Worm (Caenorhabditis elegans) whole organism, L4 larva: ENCODE data around the gene C50E3.11.

Source experiments
- Y105C5A.15 ChIP-seq: fragments of 200-800 bp; sonication (Bioruptor generic); IDR thresholded peaks from 2 replicates; pipeline ENCODE4 v1.3.6; 2022; ENCODE audit warnings: missing genetic modification characterization, missing compliant biosample characterization
- daf-12 ChIP-seq: fragments of 150-350 bp; optimal IDR thresholded peaks from 2 replicates; lab custom pipeline; 2014; ENCODE audit warnings: missing biosample characterization, missing genetic modification reagents, missing genetic modification characterization
- daf-19 ChIP-seq: fragments of 200-800 bp; sonication (Bioruptor generic); conservative IDR thresholded peaks from 2 replicates; pipeline ENCODE4 v1.3.6; 2022; ENCODE audit warnings: missing genetic modification characterization, missing compliant biosample characterization
- egl-27 ChIP-seq: sonication (generic microtip); optimal IDR thresholded peaks from 3 replicates; lab custom pipeline; 2017; ENCODE audit warnings: missing biosample characterization, missing genetic modification reagents, missing genetic modification characterization
- lin-13 ChIP-seq: fragments of 150-350 bp; optimal IDR thresholded peaks from 2 replicates; lab custom pipeline; 2014; ENCODE audit warnings: missing biosample characterization, missing genetic modification reagents, missing genetic modification characterization
- lir-3 ChIP-seq: sonication (generic microtip); optimal IDR thresholded peaks from 2 replicates; lab custom pipeline; 2016; ENCODE audit warnings: mild to moderate bottlenecking, missing genetic modification characterization, missing compliant biosample characterization
- lsy-2 ChIP-seq, 2 experiments: fragments of 150-350 bp in 1 of 2; sonication (generic microtip) in 1 of 2; optimal IDR thresholded peaks; 2 replicates each; lab custom pipeline; 2014 to 2017; ENCODE audit warnings: missing biosample characterization in 2 of 2, missing genetic modification characterization in 2 of 2
- nhr-6 ChIP-seq: fragments of 150-350 bp; optimal IDR thresholded peaks from 2 replicates; lab custom pipeline; 2014; ENCODE audit warnings: missing biosample characterization, missing genetic modification characterization
- pha-4 ChIP-seq, 2 experiments: fragments of 150-350 bp in 1 of 2; fragments of 200-800 bp in 1 of 2; sonication (Bioruptor generic) in 1 of 2; IDR thresholded peaks in 1 of 2; optimal IDR thresholded peaks in 1 of 2; 2 replicates each; pipeline versions ENCODE4 v1.3.6 to Lab custom; 2014 to 2022; ENCODE audit warnings: missing genetic modification characterization in 2 of 2, missing genetic modification reagents in 2 of 2, missing biosample characterization in 1 of 2, missing compliant biosample characterization in 1 of 2
- saeg-2 ChIP-seq: fragments of 200-800 bp; sonication (Bioruptor generic); IDR thresholded peaks from 2 replicates; pipeline ENCODE4 v1.3.6; 2022; ENCODE audit warnings: missing genetic modification reagents, missing genetic modification characterization, missing compliant biosample characterization
- snpc-4 ChIP-seq: fragments of 150-350 bp; optimal IDR thresholded peaks from 2 replicates; lab custom pipeline; 2014; ENCODE audit warnings: missing biosample characterization, missing genetic modification characterization
- ztf-11 ChIP-seq: fragments of 150-350 bp; optimal IDR thresholded peaks from 2 replicates; lab custom pipeline; 2014; ENCODE audit warnings: missing biosample characterization, missing genetic modification characterization

DNA sequence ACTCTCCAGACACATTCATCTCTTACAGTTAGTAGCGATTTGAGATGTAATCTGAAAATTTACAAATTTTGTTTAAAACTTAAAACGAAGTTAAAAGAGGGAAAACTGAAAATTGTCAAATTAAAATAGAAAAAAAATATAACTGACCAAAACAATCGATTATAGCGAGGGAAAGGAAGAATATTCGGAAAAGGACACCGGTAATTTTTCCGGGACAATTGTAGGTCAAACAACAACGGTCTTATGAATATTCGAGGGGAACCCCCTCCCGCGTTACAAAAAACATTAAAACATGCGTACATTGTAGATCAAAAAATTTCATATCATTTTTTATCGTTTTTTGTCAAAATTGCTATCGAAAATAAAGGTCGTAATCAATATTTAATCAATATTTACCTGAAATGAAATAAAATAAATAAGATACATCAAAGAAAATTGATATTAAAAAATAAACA is 18.8 kb upstream of the C50E3.11 start, which contains the start of gene C50E3.12:
- no peak for TF ChIP-seq snpc-4
- no peak for TF ChIP-seq lsy-2 (tag; optimal IDR thresholded peaks at IDR 0.05; lab: Kevin White, UChicago)
- no peak for TF ChIP-seq saeg-2 (GFP tag; lab: Robert Waterston, UW)
- TF ChIP-seq pha-4 (GFP tag; IDR thresholded peaks at IDR 0.05; lab: Robert Waterston, UW), result no peak
- no peak for TF ChIP-seq pha-4 (tag; optimal IDR thresholded peaks at IDR 0.05; lab: Kevin White, UChicago)
- TF ChIP-seq daf-12 (tag; lab: Kevin White, UChicago), result no peak
- TF ChIP-seq egl-27 (tag; lab: Kevin White, UChicago), result no peak
- no peak for TF ChIP-seq ztf-11 (tag; lab: Kevin White, UChicago)
- no peak for TF ChIP-seq nhr-6 (tag; lab: Kevin White, UChicago)
- no peak for TF ChIP-seq lin-13 (GFP tag; lab: Kevin White, UChicago)
- no peak for TF ChIP-seq lir-3 (tag; lab: Kevin White, UChicago)
- TF ChIP-seq Y105C5A.15 (GFP tag; lab: Robert Waterston, UW), result no peak
- TF ChIP-seq daf-19 (GFP tag; lab: Robert Waterston, UW), result no peak
